Fruit fly (Drosophila melanogaster) whole organism, embryonic: Measurements from ENCODE around the gene CG17032.

Experiments used
- Abd-B ChIP-seq: fragments of 200-800 bp; sonication (Bioruptor generic); optimal IDR thresholded peaks from 2 replicates; lab custom pipeline; 2018; ENCODE audit warnings: missing biosample characterization, mild to moderate bottlenecking, missing genetic modification characterization, moderate library complexity
- Antp ChIP-seq: fragments of 200-800 bp; sonication (Bioruptor generic); optimal IDR thresholded peaks from 3 replicates; lab custom pipeline; 2016; ENCODE audit warnings: missing biosample characterization, missing genetic modification characterization
- BtbVII ChIP-seq: fragments of 200-800 bp; sonication (Bioruptor generic); optimal IDR thresholded peaks from 3 replicates; lab custom pipeline; 2017; ENCODE audit warnings: missing biosample characterization, mild to moderate bottlenecking, missing genetic modification characterization
- CG12104 ChIP-seq: fragments of 200-800 bp; sonication (Bioruptor generic); optimal IDR thresholded peaks from 3 replicates; lab custom pipeline; 2016; ENCODE audit warnings: missing biosample characterization, missing genetic modification characterization
- CG12155 ChIP-seq: fragments of 200-800 bp; sonication (Bioruptor generic); optimal IDR thresholded peaks from 3 replicates; lab custom pipeline; 2016; ENCODE audit warnings: missing biosample characterization, missing genetic modification characterization
- CG12299 ChIP-seq: fragments of 200-800 bp; sonication (Bioruptor generic); optimal IDR thresholded peaks from 2 replicates; lab custom pipeline; 2018; ENCODE audit warnings: missing biosample characterization, mild to moderate bottlenecking, missing genetic modification characterization
- CG12769 ChIP-seq: fragments of 200-800 bp; sonication (Bioruptor generic); optimal IDR thresholded peaks from 2 replicates; lab custom pipeline; 2019; ENCODE audit warnings: missing biosample characterization, mild to moderate bottlenecking, missing genetic modification characterization, moderate library complexity
- CG13424 ChIP-seq: fragments of 200-800 bp; sonication (Bioruptor generic); optimal IDR thresholded peaks from 2 replicates; lab custom pipeline; 2019; ENCODE audit warnings: missing biosample characterization, mild to moderate bottlenecking, missing genetic modification characterization, moderate library complexity
- CG13775 ChIP-seq: fragments of 200-800 bp; sonication (Bioruptor generic); optimal IDR thresholded peaks from 3 replicates; lab custom pipeline; 2017; ENCODE audit warnings: missing biosample characterization, mild to moderate bottlenecking, missing genetic modification characterization
- CG14667 ChIP-seq: fragments of 200-800 bp; sonication (Bioruptor generic); IDR thresholded peaks from 2 replicates; pipeline ENCODE4 v1.3.6; 2022; ENCODE audit warnings: missing biosample characterization, missing genetic modification characterization
- CG17361 ChIP-seq: fragments of 200-800 bp; sonication (Bioruptor generic); IDR thresholded peaks from 3 replicates; pipeline ENCODE4 v1.3.6; 2022; ENCODE audit warnings: missing biosample characterization, missing genetic modification characterization
- CG17829 ChIP-seq: fragments of 200-800 bp; optimal IDR thresholded peaks from 2 replicates; lab custom pipeline; 2019; ENCODE audit warnings: missing biosample characterization, mild to moderate bottlenecking, missing genetic modification characterization, moderate library complexity
- CG18011 ChIP-seq: fragments of 200-800 bp; sonication (Bioruptor generic); optimal IDR thresholded peaks from 2 replicates; lab custom pipeline; 2017; ENCODE audit warnings: missing biosample characterization, missing genetic modification characterization, mild to moderate bottlenecking, moderate library complexity, missing genotype
- CG2199 ChIP-seq: fragments of 200-800 bp; sonication (Bioruptor generic); IDR thresholded peaks from 3 replicates; pipeline ENCODE4 v1.3.6; 2022; ENCODE audit warnings: missing biosample characterization, missing genetic modification characterization
- CG3847 ChIP-seq: fragments of 200-800 bp; sonication (Bioruptor generic); IDR thresholded peaks from 2 replicates; pipeline ENCODE4 v1.3.6; 2022; ENCODE audit warnings: missing biosample characterization, missing genetic modification characterization
- CG4282 ChIP-seq: fragments of 200-800 bp; sonication (Bioruptor generic); optimal IDR thresholded peaks from 2 replicates; lab custom pipeline; 2016; ENCODE audit warnings: missing biosample characterization, missing genetic modification characterization
- CG4730 ChIP-seq: fragments of 200-800 bp; sonication (Bioruptor generic); IDR thresholded peaks from 2 replicates; pipeline ENCODE4 v1.3.6; 2022; ENCODE audit warnings: missing biosample characterization, missing genetic modification characterization
- CG6175 ChIP-seq: fragments of 200-800 bp; sonication (Bioruptor generic); IDR thresholded peaks from 3 replicates; pipeline ENCODE4 v1.3.6; 2022; ENCODE audit warnings: missing biosample characterization, missing genetic modification characterization
- CG6683 ChIP-seq: fragments of 200-800 bp; sonication (Bioruptor generic); optimal IDR thresholded peaks from 2 replicates; lab custom pipeline; 2017; ENCODE audit warnings: missing biosample characterization, mild to moderate bottlenecking, missing genetic modification characterization, missing genetic modification reagents
- CG6791 ChIP-seq: fragments of 200-800 bp; sonication (Bioruptor generic); IDR thresholded peaks from 3 replicates; pipeline ENCODE4 v1.3.6; 2022; ENCODE audit warnings: missing biosample characterization, missing genetic modification characterization; ENCODE audit not compliant: partially characterized antibody
- CG7556 ChIP-seq: fragments of 200-800 bp; sonication (Bioruptor generic); optimal IDR thresholded peaks from 2 replicates; lab custom pipeline; 2017; ENCODE audit warnings: missing biosample characterization, mild to moderate bottlenecking, missing genetic modification characterization
- Camta ChIP-seq: fragments of 200-800 bp; sonication (Bioruptor generic); optimal IDR thresholded peaks from 2 replicates; lab custom pipeline; 2016; ENCODE audit warnings: missing biosample characterization, missing genetic modification characterization
- Dfd ChIP-seq, 2 experiments: fragments of >200 bp; optimal IDR thresholded peaks; 2 replicates each; lab custom pipeline; 2017; ENCODE audit warnings: missing biosample characterization in 2 of 2, missing genetic modification characterization in 2 of 2
- Elba2 ChIP-seq: fragments of 200-800 bp; sonication (Bioruptor generic); optimal IDR thresholded peaks from 3 replicates; lab custom pipeline; 2016; ENCODE audit warnings: missing biosample characterization, missing genetic modification characterization
- Fer2 ChIP-seq: fragments of 200-800 bp; sonication (Bioruptor generic); optimal IDR thresholded peaks from 2 replicates; lab custom pipeline; 2018; ENCODE audit warnings: missing biosample characterization, mild to moderate bottlenecking, missing genetic modification characterization, moderate library complexity
- Fer3 ChIP-seq: fragments of 200-800 bp; sonication (Bioruptor generic); optimal IDR thresholded peaks from 2 replicates; lab custom pipeline; 2018; ENCODE audit warnings: missing biosample characterization, mild to moderate bottlenecking, missing genetic modification characterization, moderate library complexity
- HLH54F ChIP-seq: fragments of 200-800 bp; sonication (Bioruptor generic); optimal IDR thresholded peaks from 3 replicates; lab custom pipeline; 2016; ENCODE audit warnings: missing biosample characterization, missing genetic modification characterization
- Lim3 ChIP-seq: fragments of 200-800 bp; sonication (Bioruptor generic); IDR thresholded peaks from 2 replicates; pipeline ENCODE4 v1.3.6; 2022; ENCODE audit warnings: missing biosample characterization, missing genetic modification characterization
- Med ChIP-seq: fragments of 200-800 bp; sonication (Bioruptor generic); peaks from one replicate; lab custom pipeline; 2016; ENCODE audit warnings: missing biosample characterization, missing genetic modification characterization, mild to moderate bottlenecking, inconsistent platforms, moderate library complexity
- Neu2 ChIP-seq: fragments of 200-800 bp; sonication (Bioruptor generic); optimal IDR thresholded peaks from 3 replicates; lab custom pipeline; 2016; ENCODE audit warnings: missing biosample characterization, missing genetic modification characterization, borderline replicate concordance
- Nf-YB ChIP-seq: fragments of 200-800 bp; sonication (Bioruptor generic); optimal IDR thresholded peaks from 3 replicates; lab custom pipeline; 2019; ENCODE audit warnings: missing biosample characterization, mild to moderate bottlenecking, missing genetic modification characterization, moderate library complexity
- Oaz ChIP-seq: fragments of 200-800 bp; sonication (Bioruptor generic); IDR thresholded peaks from 2 replicates; pipeline ENCODE4 v1.3.6; 2022; ENCODE audit warnings: missing biosample characterization, missing genetic modification characterization
- PHDP ChIP-seq: fragments of 200-800 bp; sonication (Bioruptor generic); optimal IDR thresholded peaks from 3 replicates; lab custom pipeline; 2018; ENCODE audit warnings: missing biosample characterization, mild to moderate bottlenecking, missing genetic modification characterization, moderate library complexity
- Tbp ChIP-seq: fragments of >200 bp; optimal IDR thresholded peaks from 2 replicates; lab custom pipeline; 2018; ENCODE audit warnings: missing biosample characterization, missing genetic modification characterization
- ab ChIP-seq: fragments of 200-800 bp; sonication (Bioruptor generic); optimal IDR thresholded peaks from 2 replicates; lab custom pipeline; 2016; ENCODE audit warnings: missing biosample characterization, missing genetic modification characterization
- ase ChIP-seq: fragments of 200-800 bp; sonication (Bioruptor generic); IDR thresholded peaks from 3 replicates; pipeline ENCODE4 v1.3.6; 2022; ENCODE audit warnings: missing biosample characterization, missing genetic modification characterization
- bab2 ChIP-seq: fragments of 200-800 bp; sonication (Bioruptor generic); optimal IDR thresholded peaks from 2 replicates; lab custom pipeline; 2016; ENCODE audit warnings: missing biosample characterization, missing genetic modification characterization
- btn ChIP-seq: fragments of 200-800 bp; sonication (Bioruptor generic); optimal IDR thresholded peaks from 2 replicates; lab custom pipeline; 2016; ENCODE audit warnings: missing biosample characterization, missing genetic modification characterization
- cas ChIP-seq: fragments of 200-800 bp; sonication (Bioruptor generic); IDR thresholded peaks from 2 replicates; pipeline ENCODE4 v1.3.6; 2022; ENCODE audit warnings: missing biosample characterization, missing genetic modification characterization
- emc ChIP-seq: fragments of 200-800 bp; sonication (Bioruptor generic); optimal IDR thresholded peaks from 2 replicates; lab custom pipeline; 2016; ENCODE audit warnings: missing biosample characterization, missing genetic modification characterization
- fu2 ChIP-seq: fragments of 200-800 bp; sonication (Bioruptor generic); optimal IDR thresholded peaks from 2 replicates; lab custom pipeline; 2016; ENCODE audit warnings: missing biosample characterization, missing genetic modification characterization
- gfzf ChIP-seq: fragments of 200-800 bp; sonication (Bioruptor generic); optimal IDR thresholded peaks from 2 replicates; lab custom pipeline; 2016; ENCODE audit warnings: missing biosample characterization, mild to moderate bottlenecking, missing genetic modification characterization, moderate library complexity
- gsb ChIP-seq: fragments of 200-800 bp; sonication (Bioruptor generic); IDR thresholded peaks from 2 replicates; pipeline ENCODE4 v1.3.6; 2022; ENCODE audit warnings: missing biosample characterization, missing genetic modification characterization
- her ChIP-seq: fragments of 200-800 bp; sonication (Bioruptor generic); optimal IDR thresholded peaks from 2 replicates; lab custom pipeline; 2016; ENCODE audit warnings: missing biosample characterization, missing genetic modification characterization
- klu ChIP-seq: fragments of 200-800 bp; sonication (Bioruptor generic); IDR thresholded peaks from 2 replicates; pipeline ENCODE4 v1.3.6; 2022; ENCODE audit warnings: missing biosample characterization, missing genetic modification characterization
- nmo ChIP-seq: fragments of 200-800 bp; sonication (Bioruptor generic); optimal IDR thresholded peaks from 2 replicates; lab custom pipeline; 2018; ENCODE audit warnings: missing biosample characterization, mild to moderate bottlenecking, missing genetic modification characterization, moderate library complexity
- onecut ChIP-seq: fragments of 200-800 bp; sonication (Bioruptor generic); IDR thresholded peaks from 2 replicates; pipeline ENCODE4 v1.3.6; 2022; ENCODE audit warnings: missing biosample characterization, missing genetic modification characterization
- pfk ChIP-seq: fragments of 200-800 bp; sonication (Bioruptor generic); optimal IDR thresholded peaks from 2 replicates; lab custom pipeline; 2018; ENCODE audit warnings: missing biosample characterization, mild to moderate bottlenecking, missing genetic modification characterization, moderate library complexity
- pita ChIP-seq: fragments of 200-800 bp; sonication (Bioruptor generic); optimal IDR thresholded peaks from 2 replicates; lab custom pipeline; 2017; ENCODE audit warnings: missing biosample characterization, mild to moderate bottlenecking, missing genetic modification characterization
- run ChIP-seq: fragments of 200-800 bp; sonication (Bioruptor generic); optimal IDR thresholded peaks from 3 replicates; lab custom pipeline; 2018; ENCODE audit warnings: missing biosample characterization, mild to moderate bottlenecking, missing genetic modification characterization

Gene CG17032

DNA sequence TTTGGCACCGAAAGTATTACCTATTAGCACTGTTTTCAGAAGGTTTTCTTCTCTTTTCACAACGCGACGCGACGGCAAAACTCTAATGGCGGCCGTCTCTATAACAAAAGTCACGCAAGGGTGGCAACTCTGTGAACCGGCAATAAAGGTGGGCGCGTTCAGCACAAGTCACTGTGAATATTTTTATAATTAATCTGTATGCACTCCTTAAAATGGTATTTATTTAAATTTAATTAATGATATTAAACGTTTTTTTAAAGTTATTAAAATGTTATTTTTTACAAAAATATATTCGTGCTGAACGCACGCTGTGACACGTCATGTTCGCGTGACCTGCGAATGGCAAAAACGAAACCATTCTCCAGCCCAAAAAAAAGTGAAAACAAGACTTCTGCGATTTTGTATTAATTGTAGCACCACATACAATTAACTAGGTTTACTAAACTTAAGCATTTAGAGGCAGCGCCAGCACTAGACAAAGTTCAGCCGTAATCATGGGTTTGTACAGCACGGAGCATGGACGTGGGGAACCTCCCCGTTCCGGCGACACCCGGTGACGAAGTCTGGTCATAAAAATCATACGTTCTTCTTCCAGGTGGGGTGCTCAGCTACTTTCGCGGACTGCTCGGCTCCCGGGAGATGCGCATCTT is 24.3 kb downstream of the CG17032 start, which contains the start of the genes brm and Arl1 (continued):
- peak; percentile 92 for TF ChIP-seq CG18011 (GFP tag; lab: Kevin White, UChicago)
- TF ChIP-seq emc, result peak; percentile 74
- TF ChIP-seq CG17361 (GFP tag; lab: Robert Waterston, UW), result peak; percentile 99
- TF ChIP-seq CG12769 (tag; lab: Kevin White, UChicago), result peak; percentile 95
- peak; percentile 95 for TF ChIP-seq CG12299 (tag; lab: Kevin White, UChicago)
- no peak for TF ChIP-seq gfzf
- TF ChIP-seq CG6791 (GFP tag; lab: Robert Waterston, UW), result 0 out of 3 replicates have a peak, but pooled peaks have one; percentile 19
- TF ChIP-seq Elba2, result peak; percentile 81
- peak; percentile 98 for TF ChIP-seq PHDP (tag; lab: Kevin White, UChicago)
- TF ChIP-seq CG4730 (GFP tag; lab: Robert Waterston, UW), result peak; percentile 99
- TF ChIP-seq her (GFP tag; lab: Kevin White, UChicago), result peak; percentile 31
- TF ChIP-seq CG6175 (GFP tag; lab: Robert Waterston, UW), result peak; percentile 99
- peak; percentile 85 for TF ChIP-seq fu2
- peak; percentile 97 for TF ChIP-seq CG12155 (GFP tag; lab: Kevin White, UChicago)
- TF ChIP-seq nmo, result peak; percentile 99
- peak; percentile 82 for TF ChIP-seq pfk
- TF ChIP-seq Dfd (GFP tag; optimal IDR thresholded peaks at IDR 0.05; lab: Kevin White, UChicago), result peak in 1 of 2 experiments; percentile 8
- no peak for TF ChIP-seq Neu2 (GFP tag; lab: Kevin White, UChicago)
- peak; percentile 95 for TF ChIP-seq onecut (GFP tag; lab: Robert Waterston, UW)
- TF ChIP-seq Oaz (GFP tag; lab: Robert Waterston, UW), result peak; percentile 99
- peak; percentile 70 for TF ChIP-seq ab (GFP tag; lab: Kevin White, UChicago)
- TF ChIP-seq CG4282, result peak; percentile 51
- TF ChIP-seq gsb, result peak; percentile 99
- peak; percentile 98 for TF ChIP-seq Med (GFP tag; lab: Kevin White, UChicago)
- peak; percentile 98 for TF ChIP-seq cas (GFP tag; lab: Robert Waterston, UW)
- TF ChIP-seq CG13424 (tag; lab: Kevin White, UChicago), result peak; percentile 99
- TF ChIP-seq Antp (GFP tag; lab: Kevin White, UChicago), result peak; percentile 78
- peak; percentile 95 for TF ChIP-seq Lim3
- peak; percentile 98 for TF ChIP-seq CG12104
- TF ChIP-seq Fer3 (tag; lab: Kevin White, UChicago), result peak; percentile 99
- TF ChIP-seq HLH54F (GFP tag; lab: Kevin White, UChicago), result peak; percentile 91
- TF ChIP-seq Nf-YB (GFP tag; lab: Kevin White, UChicago), result peak; percentile 85
- peak; percentile 99 for TF ChIP-seq CG13775 (GFP tag; lab: Kevin White, UChicago)
- peak; percentile 99 for TF ChIP-seq CG14667 (GFP tag; lab: Robert Waterston, UW)
- peak; percentile 99 for TF ChIP-seq klu (GFP tag; lab: Robert Waterston, UW)
- peak; percentile 87 for TF ChIP-seq Camta
- TF ChIP-seq CG2199 (GFP tag; lab: Robert Waterston, UW), result peak; percentile 99
- TF ChIP-seq pita, result no peak
- no peak for TF ChIP-seq Tbp
- TF ChIP-seq btn (GFP tag; lab: Kevin White, UChicago), result peak; percentile 50
- TF ChIP-seq CG7556 (GFP tag; lab: Kevin White, UChicago), result peak; percentile 95
- TF ChIP-seq bab2 (GFP tag; lab: Kevin White, UChicago), result peak; percentile 88
- TF ChIP-seq Abd-B, result peak; percentile 99
- TF ChIP-seq CG3847 (GFP tag; lab: Robert Waterston, UW), result peak; percentile 100
- peak; percentile 98 for TF ChIP-seq Fer2 (tag; lab: Kevin White, UChicago)
- TF ChIP-seq CG6683 (GFP tag; lab: Kevin White, UChicago), result peak; percentile 95
- peak; percentile 99 for TF ChIP-seq CG17829 (tag; lab: Kevin White, UChicago)
- TF ChIP-seq ase (GFP tag; lab: Robert Waterston, UW), result peak; percentile 99
- TF ChIP-seq run, result peak; percentile 80
- peak; percentile 95 for TF ChIP-seq BtbVII (GFP tag; lab: Kevin White, UChicago)
